Fruit fly (Drosophila melanogaster): ENCODE measurements around the gene CG7110.
A peak's percentile ranks its signal among the peaks of the same experiment; 100 is the strongest.

Gene CG7110

DNA sequence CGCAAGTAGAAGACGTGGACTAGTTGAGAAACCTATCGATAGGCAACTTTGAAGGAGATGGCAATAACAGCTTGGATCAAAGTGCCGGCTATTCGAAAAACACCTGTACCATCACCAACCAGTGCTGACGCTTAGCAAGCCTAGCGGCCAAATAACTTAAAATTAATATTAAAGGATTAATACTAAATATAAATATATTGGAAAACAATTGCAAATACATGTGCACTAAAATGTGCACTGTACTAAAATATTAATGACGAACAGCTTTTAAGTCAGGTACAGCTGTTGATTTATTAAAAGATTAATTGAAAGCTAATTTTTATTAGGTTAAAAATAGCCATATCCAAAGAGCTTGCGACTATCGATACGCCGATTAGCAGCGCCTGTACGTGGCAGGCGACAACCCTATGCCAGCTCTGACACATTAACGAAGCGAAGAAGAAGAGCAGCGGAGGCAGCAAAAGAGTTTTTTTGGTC is 20.3 kb upstream of the CG7110 start, which contains the start of the genes CG9302 and beta'COP:
TSS of gene CG9302 (minus strand) at position 51 of the 477 bp plus-strand sequence.
TSS of gene beta'COP (plus strand) at position 415 of the 477 bp plus-strand sequence.
- TF ChIP-seq CG9705 (GFP tag; optimal IDR thresholded peaks at IDR 0.05): peak; percentile 66
- no peak for TF ChIP-seq jim (GFP tag; optimal IDR thresholded peaks at IDR 0.05)
- TF ChIP-seq rgr (GFP tag; optimal IDR thresholded peaks at IDR 0.05): no peak
- peak; percentile 83 for TF ChIP-seq woc (GFP tag; optimal IDR thresholded peaks at IDR 0.05)
- no peak for TF ChIP-seq pan (optimal IDR thresholded peaks at IDR 0.05)
- peak; percentile 63 for TF ChIP-seq OdsH (GFP tag; optimal IDR thresholded peaks at IDR 0.05)
- no peak for TF ChIP-seq Jra (GFP tag; optimal IDR thresholded peaks at IDR 0.05)
- TF ChIP-seq GATAd (GFP tag; optimal IDR thresholded peaks at IDR 0.05): peak; percentile 12
- no peak for TF ChIP-seq Hr78 (GFP tag; optimal IDR thresholded peaks at IDR 0.05)
- no peak for TF ChIP-seq usp (GFP tag; optimal IDR thresholded peaks at IDR 0.05)
- TF ChIP-seq sage (GFP tag; optimal IDR thresholded peaks at IDR 0.05): no peak
- no peak for TF ChIP-seq dmrt93B (GFP tag; optimal IDR thresholded peaks at IDR 0.05)
- peak; percentile 53 for TF ChIP-seq sv (GFP tag; optimal IDR thresholded peaks at IDR 0.05)
- no peak for TF ChIP-seq CG32264 (GFP tag; optimal IDR thresholded peaks at IDR 0.05)
- no peak for TF ChIP-seq h (GFP tag; optimal IDR thresholded peaks at IDR 0.05)
- TF ChIP-seq brk (GFP tag; optimal IDR thresholded peaks at IDR 0.05): no peak
- no peak for TF ChIP-seq br (GFP tag; optimal IDR thresholded peaks at IDR 0.05)
- TF ChIP-seq Sp1 (GFP tag; optimal IDR thresholded peaks at IDR 0.05): peak; percentile 77
- no peak for TF ChIP-seq Hr83 (GFP tag; optimal IDR thresholded peaks at IDR 0.05; ENCODE audit: poor library complexity, severe bottlenecking)
- no peak for TF ChIP-seq N (GFP tag; optimal IDR thresholded peaks at IDR 0.05)
- TF ChIP-seq Dfd (GFP tag; optimal IDR thresholded peaks at IDR 0.05): no peak
- TF ChIP-seq Dif (GFP tag; optimal IDR thresholded peaks at IDR 0.05; ENCODE audit: partially characterized antibody): no peak
- TF ChIP-seq foxo (GFP tag; optimal IDR thresholded peaks at IDR 0.05): peak in 1 of 2 experiments; percentile 80
- TF ChIP-seq dl (GFP tag; optimal IDR thresholded peaks at IDR 0.05; ENCODE audit: insufficient read depth in 1 of 2, partially characterized antibody in 2 of 2): no peak
- TF ChIP-seq HLH106 (tag; optimal IDR thresholded peaks at IDR 0.05): peak; percentile 86
- TF ChIP-seq ey (GFP tag; optimal IDR thresholded peaks at IDR 0.05): peak; percentile 35
- peak; percentile 61 for TF ChIP-seq psq (GFP tag; optimal IDR thresholded peaks at IDR 0.05)
- no peak for TF ChIP-seq Rel (GFP tag; optimal IDR thresholded peaks at IDR 0.05)
- peak; percentile 25 for TF ChIP-seq Rel (tag; optimal IDR thresholded peaks at IDR 0.05)
- no peak for TF ChIP-seq lola (GFP tag; optimal IDR thresholded peaks at IDR 0.05)
- no peak for TF ChIP-seq tai (GFP tag; optimal IDR thresholded peaks at IDR 0.05)
- TF ChIP-seq Vsx2 (GFP tag; optimal IDR thresholded peaks at IDR 0.05; ENCODE audit: partially characterized antibody): no peak
- TF ChIP-seq Myc (optimal IDR thresholded peaks at IDR 0.05): peak; percentile 97
- no peak for TF ChIP-seq dsf (GFP tag; optimal IDR thresholded peaks at IDR 0.05; ENCODE audit: borderline replicate concordance)
- TF ChIP-seq Hnf4 (GFP tag; optimal IDR thresholded peaks at IDR 0.05): no peak

DNA sequence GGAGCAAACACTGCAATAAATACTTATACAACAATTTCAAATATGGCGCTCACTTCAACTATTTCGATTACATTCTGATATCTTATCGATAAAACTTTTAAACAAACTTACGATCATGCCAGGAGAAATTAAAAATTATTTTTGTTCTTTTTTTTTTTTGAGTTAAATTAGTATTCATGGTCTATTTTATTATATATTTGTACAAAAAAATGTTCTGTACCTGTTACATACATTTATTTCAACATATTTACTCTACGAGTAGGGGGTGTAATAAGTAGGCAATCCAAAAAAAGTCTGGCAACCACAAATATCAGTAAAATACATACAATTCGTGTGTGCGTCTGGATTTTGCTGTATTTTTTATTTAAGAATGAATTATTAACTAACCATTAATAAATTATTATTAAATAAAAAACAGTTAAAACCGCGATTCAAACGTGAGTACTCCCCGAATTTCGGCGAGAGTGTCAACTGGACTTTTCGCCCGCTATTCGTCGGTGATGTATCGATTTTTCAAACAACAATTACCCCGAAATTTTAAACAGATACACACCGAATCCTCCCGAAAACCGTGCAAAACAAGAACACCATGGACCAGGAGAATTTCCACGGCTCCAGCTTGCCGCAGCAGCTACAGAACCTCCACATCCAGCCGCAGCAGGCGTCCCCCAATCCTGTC is 16.3 kb upstream of the CG7110 start, which contains the start of gene loqs:
TSS of gene loqs (plus strand) at position 302 of the 679 bp plus-strand sequence.
- TF ChIP-seq sage (GFP tag; optimal IDR thresholded peaks at IDR 0.05): no peak
- TF ChIP-seq woc (GFP tag; optimal IDR thresholded peaks at IDR 0.05): peak; percentile 34
- peak in 1 of 2 experiments; percentile 28 for TF ChIP-seq foxo (GFP tag; optimal IDR thresholded peaks at IDR 0.05)
- TF ChIP-seq Rel (GFP tag; optimal IDR thresholded peaks at IDR 0.05): no peak
- TF ChIP-seq Rel (tag; optimal IDR thresholded peaks at IDR 0.05): peak; percentile 20

DNA sequence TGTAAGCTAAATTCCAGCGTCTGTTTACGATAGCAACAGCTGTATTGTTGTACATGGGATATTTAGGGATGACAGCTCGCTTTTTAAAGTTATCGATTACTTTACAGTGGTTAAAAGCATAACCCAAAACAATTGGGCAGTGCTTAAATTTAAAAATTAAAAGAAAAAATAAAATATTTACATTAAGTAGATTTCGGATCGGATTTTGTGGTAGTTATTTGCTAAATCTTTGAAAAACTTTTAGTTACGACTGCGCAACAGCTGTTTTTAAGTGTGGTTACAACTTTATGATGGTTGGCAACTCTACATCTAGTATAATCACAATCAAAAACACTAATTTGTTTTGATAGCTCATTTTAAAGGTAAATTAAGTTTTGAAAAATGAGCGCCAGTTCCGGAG is 11.5 kb upstream of the CG7110 start, which contains the start of the genes Ing5 and CG7099:
TSS of gene Ing5 (minus strand) at position 58 of the 400 bp plus-strand sequence.
TSS of gene CG7099 (plus strand) at position 317 of the 400 bp plus-strand sequence.
- TF ChIP-seq Sp1 (GFP tag; optimal IDR thresholded peaks at IDR 0.05) (peak; percentile 92), sage (GFP tag; optimal IDR thresholded peaks at IDR 0.05) (peak; percentile 90), Hnf4 (GFP tag; optimal IDR thresholded peaks at IDR 0.05) (peak; percentile 96), N (GFP tag; optimal IDR thresholded peaks at IDR 0.05) (no peak), fru (GFP tag; optimal IDR thresholded peaks at IDR 0.05) (peak; percentile 94), Myc (optimal IDR thresholded peaks at IDR 0.05) (no peak), dsf (GFP tag; optimal IDR thresholded peaks at IDR 0.05; ENCODE audit: borderline replicate concordance) (peak; percentile 92), dl (GFP tag; optimal IDR thresholded peaks at IDR 0.05; ENCODE audit: insufficient read depth in 1 of 2, partially characterized antibody in 2 of 2) (no peak), sv (GFP tag; optimal IDR thresholded peaks at IDR 0.05) (peak; percentile 97), GATAd (GFP tag; optimal IDR thresholded peaks at IDR 0.05) (peak; percentile 92), pan (optimal IDR thresholded peaks at IDR 0.05) (no peak), dmrt93B (GFP tag; optimal IDR thresholded peaks at IDR 0.05) (peak; percentile 90), br (GFP tag; optimal IDR thresholded peaks at IDR 0.05) (peak; percentile 94), Hr83 (GFP tag; optimal IDR thresholded peaks at IDR 0.05; ENCODE audit: poor library complexity, severe bottlenecking) (peak; percentile 92), CrebA (GFP tag; optimal IDR thresholded peaks at IDR 0.05; ENCODE audit: borderline replicate concordance) (no peak), rgr (GFP tag; optimal IDR thresholded peaks at IDR 0.05) (peak; percentile 98), brk (GFP tag; optimal IDR thresholded peaks at IDR 0.05) (no peak), Hr78 (GFP tag; optimal IDR thresholded peaks at IDR 0.05) (no peak), jim (GFP tag; optimal IDR thresholded peaks at IDR 0.05) (peak; percentile 78), Jra (GFP tag; optimal IDR thresholded peaks at IDR 0.05) (peak; percentile 90), Dif (GFP tag; optimal IDR thresholded peaks at IDR 0.05; ENCODE audit: partially characterized antibody) (no peak), Rel (GFP tag; optimal IDR thresholded peaks at IDR 0.05) (peak; percentile 80), Rel (tag; optimal IDR thresholded peaks at IDR 0.05) (peak; percentile 74), Vsx2 (GFP tag; optimal IDR thresholded peaks at IDR 0.05; ENCODE audit: partially characterized antibody) (no peak), HLH106 (tag; optimal IDR thresholded peaks at IDR 0.05) (peak; percentile 97), lola (GFP tag; optimal IDR thresholded peaks at IDR 0.05) (no peak), CG9705 (GFP tag; optimal IDR thresholded peaks at IDR 0.05) (peak; percentile 93), h (GFP tag; optimal IDR thresholded peaks at IDR 0.05) (peak; percentile 97), OdsH (GFP tag; optimal IDR thresholded peaks at IDR 0.05) (peak; percentile 95), ey (GFP tag; optimal IDR thresholded peaks at IDR 0.05) (peak; percentile 93), Dfd (GFP tag; optimal IDR thresholded peaks at IDR 0.05) (no peak), woc (GFP tag; optimal IDR thresholded peaks at IDR 0.05) (peak; percentile 91), usp (GFP tag; optimal IDR thresholded peaks at IDR 0.05) (no peak), CG32264 (GFP tag; optimal IDR thresholded peaks at IDR 0.05) (peak; percentile 63), psq (GFP tag; optimal IDR thresholded peaks at IDR 0.05) (peak; percentile 93), foxo (GFP tag; optimal IDR thresholded peaks at IDR 0.05) (peak; percentile 70 to 98), tai (GFP tag; optimal IDR thresholded peaks at IDR 0.05) (no peak)

Data from whole organism, wandering third instar larva.